Worm (Caenorhabditis elegans): ENCODE measurements around the gene F35B3.4.

- no peak for TF ChIP-seq ZK546.5 (tag; optimal IDR thresholded peaks at IDR 0.05)
- TF ChIP-seq ama-1 (optimal IDR thresholded peaks at IDR 0.05), result peak; percentile 15
- TF ChIP-seq unc-62 (GFP tag; optimal IDR thresholded peaks at IDR 0.05), result no peak
- no peak for TF ChIP-seq nfya-1 (tag; optimal IDR thresholded peaks at IDR 0.05; ENCODE audit: insufficient read depth)
- no peak for TF ChIP-seq nhr-76 (tag; optimal IDR thresholded peaks at IDR 0.05)
- no peak for TF ChIP-seq fkh-10 (GFP tag; optimal IDR thresholded peaks at IDR 0.05)
- no peak for TF ChIP-seq nhr-77 (tag; optimal IDR thresholded peaks at IDR 0.05)
- TF ChIP-seq pqm-1 (tag; optimal IDR thresholded peaks at IDR 0.05), result peak; percentile 66
- no peak for TF ChIP-seq hmg-11 (tag; optimal IDR thresholded peaks at IDR 0.05)
- TF ChIP-seq zag-1 (tag; optimal IDR thresholded peaks at IDR 0.05), result no peak
- TF ChIP-seq nhr-67 (tag; optimal IDR thresholded peaks at IDR 0.05), result no peak
- no peak for TF ChIP-seq ceh-82 (tag; optimal IDR thresholded peaks at IDR 0.05)
- no peak for TF ChIP-seq ceh-16 (tag; optimal IDR thresholded peaks at IDR 0.05)
These were observed 44.1 kb upstream of the F35B3.4 start for ce11 chrX:17064820-17065219.

Measured in whole organism, L3 larva.